Worm (Caenorhabditis elegans): ENCODE data around the gene irld-27.

DNA sequence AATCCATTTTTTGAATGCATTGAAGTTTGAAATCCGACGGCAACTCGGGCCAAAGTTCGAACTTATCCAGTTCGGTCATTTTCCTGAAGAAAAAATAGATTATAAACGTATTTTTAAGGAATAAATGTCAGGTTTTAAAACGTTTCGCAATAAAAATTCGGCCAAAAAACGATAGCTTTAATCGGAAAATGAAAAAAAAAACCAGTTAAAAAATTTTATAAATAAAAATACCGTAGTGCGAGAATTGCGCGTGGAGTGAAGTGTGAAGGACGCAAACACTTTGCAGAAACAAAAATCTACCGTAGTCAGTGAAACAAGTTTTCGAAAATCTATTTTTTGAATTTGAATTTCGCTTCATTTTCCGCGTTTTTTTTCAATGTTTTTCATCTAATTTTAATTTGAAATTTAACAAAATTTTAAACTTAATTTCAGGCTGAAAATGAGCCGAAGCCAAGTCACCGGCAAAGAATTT is 17.7 kb downstream of the irld-27 start, which contains the start of gene F14D2.8:
- TF ChIP-seq ama-1 (optimal IDR thresholded peaks at IDR 0.05) (no peak), hmg-4 (GFP tag; optimal IDR thresholded peaks at IDR 0.05) (no peak), tbx-37 (GFP tag; conservative IDR thresholded peaks at IDR 0.05) (no peak), sea-1 (GFP tag; conservative IDR thresholded peaks at IDR 0.05) (no peak)

Measured in whole organism, early embryonic.